Fruit fly (Drosophila melanogaster): ENCODE data around the gene CanB.

dm6 chrX:5322459-5322883, 9.8 kb upstream of the CanB start, which contains the start of gene Rnp4F:
- TF ChIP-seq EcR (GFP tag; optimal IDR thresholded peaks at IDR 0.05) (no peak), pan (optimal IDR thresholded peaks at IDR 0.05) (no peak), usp (GFP tag; optimal IDR thresholded peaks at IDR 0.05) (no peak), psq (optimal IDR thresholded peaks at IDR 0.05) (no peak)

Measured in whole organism.